Worm (Caenorhabditis elegans): ENCODE data around the gene nspb-7.
A peak's percentile ranks its signal among the peaks of the same experiment; 100 is the strongest.
"Not testable (repeated sequence)": the region's sequence is repeated elsewhere in the genome, so short reads cannot be mapped to it uniquely, and the experiment has no call there.

Gene nspb-7

ce11 chrII:14561549-14562115 is 16.5 kb upstream of the nspb-7 start, which contains the start of gene mog-4 (continued):
- TF ChIP-seq spr-1 (tag; optimal IDR thresholded peaks at IDR 0.05) (peak; percentile 93), lin-38 (GFP tag; IDR thresholded peaks at IDR 0.05) (peak; percentile 98), ceh-44 (GFP tag; IDR thresholded peaks at IDR 0.05) (peak; percentile 99), hif-1 (tag; optimal IDR thresholded peaks at IDR 0.05) (peak; percentile 76 to 96), sdz-12 (GFP tag; optimal IDR thresholded peaks at IDR 0.05) (peak; percentile 73), F10B5.3 (tag; optimal IDR thresholded peaks at IDR 0.05) (peak; percentile 74), nhr-28 (tag; optimal IDR thresholded peaks at IDR 0.05) (peak; percentile 58), nhr-237 (tag; optimal IDR thresholded peaks at IDR 0.05) (peak; percentile 54), pha-4 (GFP tag; IDR thresholded peaks at IDR 0.05) (peak; percentile 99), jun-1 (tag; optimal IDR thresholded peaks at IDR 0.05) (peak; percentile 40), hlh-30 (tag; optimal IDR thresholded peaks at IDR 0.05; ENCODE audit: insufficient read depth) (peak; percentile 71), arid-1 (GFP tag; conservative IDR thresholded peaks at IDR 0.05) (peak; percentile 98), nhr-10 (tag; optimal IDR thresholded peaks at IDR 0.05) (peak; percentile 62), T26A8.4 (GFP tag; IDR thresholded peaks at IDR 0.05) (peak; percentile 99), tag-97 (GFP tag; IDR thresholded peaks at IDR 0.05) (peak; percentile 100), ceh-20 (GFP tag; IDR thresholded peaks at IDR 0.05) (peak; percentile 100), Y105C5A.15 (GFP tag; IDR thresholded peaks at IDR 0.05) (peak; percentile 89), hmg-1.1 (GFP tag; IDR thresholded peaks at IDR 0.05) (peak; percentile 100), mxl-3 (GFP tag; optimal IDR thresholded peaks at IDR 0.05) (peak; percentile 94), mxl-2 (GFP tag; conservative IDR thresholded peaks at IDR 0.05) (peak; percentile 94), daf-16 (GFP tag; optimal IDR thresholded peaks at IDR 0.05) (peak; percentile 70 to 92), daf-16 (tag; optimal IDR thresholded peaks at IDR 0.05) (peak; percentile 76), tra-1 (GFP tag; IDR thresholded peaks at IDR 0.05) (peak; percentile 100), Y5F2A.4 (GFP tag; optimal IDR thresholded peaks at IDR 0.05) (peak; percentile 64), vab-7 (GFP tag; IDR thresholded peaks at IDR 0.05) (peak; percentile 100), lsy-2 (tag; optimal IDR thresholded peaks at IDR 0.05) (peak; percentile 97 to 99), lin-1 (GFP tag; IDR thresholded peaks at IDR 0.05) (peak; percentile 98), php-3 (GFP tag; IDR thresholded peaks at IDR 0.05) (peak; percentile 99), lin-29 (GFP tag; IDR thresholded peaks at IDR 0.05) (peak; percentile 98), lim-7 (GFP tag; IDR thresholded peaks at IDR 0.05) (peak; percentile 82), nhr-48 (tag; optimal IDR thresholded peaks at IDR 0.05) (peak; percentile 87), mdt-29 (GFP tag; IDR thresholded peaks at IDR 0.05) (peak; percentile 99)
- not testable (repeated sequence) for TF ChIP-seq pha-4 (tag; optimal IDR thresholded peaks at IDR 0.05)

ce11 chrII:14563766-14564370 is 14.2 kb upstream of the nspb-7 start:
- TF ChIP-seq unc-130 (GFP tag; optimal IDR thresholded peaks at IDR 0.05) (peak; percentile 12), lin-38 (GFP tag; IDR thresholded peaks at IDR 0.05) (peak; percentile 48), ZK337.2 (GFP tag; IDR thresholded peaks at IDR 0.05) (peak; percentile 69; the same call in 1 of the 2 replicates), lsy-2 (tag; optimal IDR thresholded peaks at IDR 0.05) (peak; percentile 15 to 94), nhr-77 (tag; optimal IDR thresholded peaks at IDR 0.05) (peak; percentile 32), madf-5 (GFP tag; IDR thresholded peaks at IDR 0.05) (peak in 1 of 2 experiments; percentile 43; a peak in 1 of 4 replicates), hmg-1.1 (GFP tag; IDR thresholded peaks at IDR 0.05) (0 out of 2 replicates have a peak, but pooled peaks have one; percentile 44), hif-1 (tag; optimal IDR thresholded peaks at IDR 0.05) (peak in 1 of 2 experiments; percentile 32), mes-2 (tag; optimal IDR thresholded peaks at IDR 0.05; ENCODE audit: poor library complexity, severe bottlenecking) (peak; percentile 71)
